Worm (Caenorhabditis elegans): ENCODE results near the gene ubh-4.

Gene ubh-4

DNA sequence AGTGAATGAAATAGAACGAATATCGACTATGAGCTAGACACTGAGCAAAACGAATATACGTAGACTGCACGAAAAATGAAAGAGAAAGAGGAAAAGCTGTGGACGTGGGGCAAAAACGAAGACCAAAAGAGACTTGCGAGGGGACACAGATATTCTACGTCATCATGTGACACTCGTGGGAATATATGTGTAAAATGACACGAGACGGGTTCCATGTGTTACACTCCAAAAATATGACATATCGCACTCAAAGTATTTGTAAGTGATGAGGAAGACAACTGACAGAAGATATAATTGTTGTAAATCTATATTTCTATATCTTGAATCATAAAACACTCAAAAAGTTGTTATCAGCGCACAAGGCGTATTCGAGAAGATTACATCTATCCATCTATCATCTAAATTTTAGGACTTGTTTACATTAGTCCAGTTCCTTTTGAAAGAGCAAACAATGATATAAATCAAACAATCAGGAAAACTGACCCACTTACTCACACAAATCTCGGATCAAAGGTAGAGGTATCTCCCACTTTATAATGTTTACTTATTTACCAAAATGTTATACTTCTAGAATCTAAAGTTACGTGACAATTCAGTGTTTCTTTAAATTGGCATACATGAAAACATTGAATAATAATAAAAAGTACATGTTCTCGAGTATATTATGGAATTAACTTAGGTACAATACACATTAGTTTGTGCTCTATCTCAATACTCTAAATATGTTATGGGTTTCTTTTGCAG lies 32.6 kb upstream of the ubh-4 start (continued):
- TF ChIP-seq nhr-237 (tag; optimal IDR thresholded peaks at IDR 0.05) (no peak), dpl-1 (GFP tag; optimal IDR thresholded peaks at IDR 0.05) (no peak), R02D3.7 (tag; optimal IDR thresholded peaks at IDR 0.05) (no peak), pqm-1 (tag; optimal IDR thresholded peaks at IDR 0.05) (no peak), dmd-6 (GFP tag; IDR thresholded peaks at IDR 0.05) (0 out of 2 replicates have a peak, but pooled peaks have one; percentile 18), Y5F2A.4 (GFP tag; optimal IDR thresholded peaks at IDR 0.05) (no peak), Y75B8A.6 (GFP tag; IDR thresholded peaks at IDR 0.05) (no peak), fkh-10 (GFP tag; optimal IDR thresholded peaks at IDR 0.05) (no peak), tag-97 (GFP tag; IDR thresholded peaks at IDR 0.05) (no peak), nhr-77 (tag; optimal IDR thresholded peaks at IDR 0.05) (no peak), ama-1 (optimal IDR thresholded peaks at IDR 0.05) (no peak), lim-7 (GFP tag; IDR thresholded peaks at IDR 0.05) (no peak), nhr-41 (GFP tag; IDR thresholded peaks at IDR 0.05) (no peak), F10B5.3 (tag; optimal IDR thresholded peaks at IDR 0.05) (no peak), ztf-7 (tag; optimal IDR thresholded peaks at IDR 0.05) (no peak), ces-1 (GFP tag; optimal IDR thresholded peaks at IDR 0.05) (no peak), mes-2 (tag; optimal IDR thresholded peaks at IDR 0.05; ENCODE audit: poor library complexity, severe bottlenecking) (no peak), arid-1 (GFP tag; conservative IDR thresholded peaks at IDR 0.05) (no peak), lsy-2 (tag; optimal IDR thresholded peaks at IDR 0.05) (peak in 1 of 2 experiments; percentile 66), nhr-48 (tag; optimal IDR thresholded peaks at IDR 0.05) (peak; percentile 81), T20F7.1 (GFP tag; optimal IDR thresholded peaks at IDR 0.05) (no peak), zfp-2 (tag; optimal IDR thresholded peaks at IDR 0.05) (no peak), aly-2 (tag; optimal IDR thresholded peaks at IDR 0.05) (no peak), daf-8 (GFP tag; IDR thresholded peaks at IDR 0.05) (no peak), madf-5 (GFP tag; IDR thresholded peaks at IDR 0.05) (no peak), D1046.2 (GFP tag; IDR thresholded peaks at IDR 0.05) (no peak), zip-11 (GFP tag; IDR thresholded peaks at IDR 0.05) (no peak), unc-130 (GFP tag; optimal IDR thresholded peaks at IDR 0.05) (no peak), tra-1 (GFP tag; IDR thresholded peaks at IDR 0.05) (no peak), zfp-3 (GFP tag; conservative IDR thresholded peaks at IDR 0.05) (no peak)

DNA sequence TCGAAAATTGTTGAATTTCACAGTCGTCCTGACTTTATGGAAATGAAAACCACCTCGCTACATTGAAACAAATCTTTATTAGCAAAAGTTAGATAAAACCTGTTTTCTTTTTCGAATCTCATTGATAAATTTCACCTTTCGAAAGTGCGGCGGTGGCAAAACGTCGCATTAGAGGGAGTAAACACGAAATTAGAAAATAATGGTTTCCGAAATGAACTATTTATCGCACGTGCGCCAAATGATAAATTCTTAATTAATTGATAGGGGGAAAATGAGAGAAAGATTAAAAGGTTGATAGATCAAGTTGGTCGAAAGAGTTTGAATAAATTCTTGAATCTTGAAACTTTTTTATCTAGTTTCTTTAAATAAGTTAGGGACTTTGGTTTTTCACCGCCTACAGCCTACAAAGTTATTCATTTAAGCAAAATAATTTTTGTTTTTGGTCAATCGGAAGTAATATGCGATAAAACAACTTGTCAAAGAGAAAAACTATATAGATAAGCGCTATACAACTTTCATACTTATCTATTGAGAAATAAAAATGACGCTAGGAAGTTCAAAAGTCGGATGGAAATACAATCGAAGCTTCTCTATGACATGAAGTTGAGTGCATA lies 31.7 kb upstream of the ubh-4 start:
- peak; percentile 7 for TF ChIP-seq hlh-30 (tag; optimal IDR thresholded peaks at IDR 0.05; ENCODE audit: insufficient read depth)
- peak; percentile 22 for TF ChIP-seq hlh-11 (tag; optimal IDR thresholded peaks at IDR 0.05)
- no peak for TF ChIP-seq set-16 (GFP tag; IDR thresholded peaks at IDR 0.05)
- no peak for TF ChIP-seq daf-16 (GFP tag; optimal IDR thresholded peaks at IDR 0.05)
- peak; percentile 59 for TF ChIP-seq daf-16 (tag; optimal IDR thresholded peaks at IDR 0.05)
- TF ChIP-seq rbr-2 (tag; optimal IDR thresholded peaks at IDR 0.05), result no peak
- 0 out of 2 replicates have a peak, but pooled peaks have one; percentile 17 for TF ChIP-seq dmd-6 (GFP tag; IDR thresholded peaks at IDR 0.05)
- TF ChIP-seq aha-1 (tag), result peak; percentile 46
- peak; percentile 6 for TF ChIP-seq nhr-28 (tag; optimal IDR thresholded peaks at IDR 0.05)
- peak; percentile 60 for TF ChIP-seq pqm-1 (tag; optimal IDR thresholded peaks at IDR 0.05)
- TF ChIP-seq mxl-3 (GFP tag; optimal IDR thresholded peaks at IDR 0.05), result peak; percentile 48
- TF ChIP-seq mdl-1 (tag; optimal IDR thresholded peaks at IDR 0.05), result peak in 1 of 2 experiments; percentile 48

Measured in whole organism, L4 larva.